Worm (Caenorhabditis elegans) whole organism, mixed stage, embryonic: ENCODE results near the gene K09B3.1.

Source experiments
- M03D4.4 ChIP-seq: sonication (generic microtip); optimal IDR thresholded peaks from 2 replicates; lab custom pipeline; 2017; ENCODE audit warnings: mild to moderate bottlenecking, missing genetic modification characterization, missing compliant biosample characterization
- bed-3 ChIP-seq: fragments of 200-800 bp; sonication (Bioruptor generic); optimal IDR thresholded peaks from 3 replicates; lab custom pipeline; 2018; ENCODE audit warnings: mild to moderate bottlenecking, missing genetic modification characterization, moderate library complexity, missing compliant biosample characterization
- ceh-39 ChIP-seq: fragments of 150-350 bp; optimal IDR thresholded peaks from 2 replicates; lab custom pipeline; 2014; ENCODE audit warnings: missing biosample characterization, missing genetic modification characterization
- ceh-43 ChIP-seq: fragments of 200-800 bp; sonication (Bioruptor generic); optimal IDR thresholded peaks from 2 replicates; lab custom pipeline; 2018; ENCODE audit warnings: mild to moderate bottlenecking, missing genetic modification characterization, moderate library complexity, missing compliant biosample characterization
- ceh-83 ChIP-seq: fragments of 200-800 bp; sonication (Bioruptor generic); optimal IDR thresholded peaks from 2 replicates; lab custom pipeline; 2018; ENCODE audit warnings: mild to moderate bottlenecking, missing genetic modification characterization, missing compliant biosample characterization
- ces-1 ChIP-seq: fragments of 150-350 bp; optimal IDR thresholded peaks from 2 replicates; lab custom pipeline; 2014; ENCODE audit warnings: missing biosample characterization, missing genetic modification reagents, missing genetic modification characterization
- cnd-1 ChIP-seq: fragments of 200-800 bp; sonication (Bioruptor generic); optimal IDR thresholded peaks from 2 replicates; lab custom pipeline; 2018; ENCODE audit warnings: mild to moderate bottlenecking, missing genetic modification characterization, missing compliant biosample characterization
- drap-1 ChIP-seq: fragments of 200-800 bp; sonication (Bioruptor generic); optimal IDR thresholded peaks from 3 replicates; lab custom pipeline; 2018; ENCODE audit warnings: mild to moderate bottlenecking, missing genetic modification characterization, missing compliant biosample characterization
- elt-1 ChIP-seq: sonication (generic microtip); optimal IDR thresholded peaks from 2 replicates; lab custom pipeline; 2017; ENCODE audit warnings: missing genetic modification characterization, mild to moderate bottlenecking, missing compliant biosample characterization, antibody characterized with exemption, moderate library complexity, borderline replicate concordance; ENCODE audit not compliant: insufficient read depth
- elt-3 ChIP-seq: fragments of 150-350 bp; optimal IDR thresholded peaks from 2 replicates; lab custom pipeline; 2014; ENCODE audit warnings: missing biosample characterization, missing genetic modification characterization
- flh-1 ChIP-seq: fragments of 200-800 bp; sonication (Bioruptor generic); optimal IDR thresholded peaks from 2 replicates; lab custom pipeline; 2018; ENCODE audit warnings: mild to moderate bottlenecking, missing genetic modification characterization, moderate library complexity, missing compliant biosample characterization
- ham-2 ChIP-seq: fragments of 200-800 bp; sonication (Bioruptor generic); optimal IDR thresholded peaks from 2 replicates; lab custom pipeline; 2018; ENCODE audit warnings: mild to moderate bottlenecking, missing genetic modification characterization, missing compliant biosample characterization
- hlh-1 ChIP-seq: fragments of 150-350 bp; optimal IDR thresholded peaks from 2 replicates; lab custom pipeline; 2014; ENCODE audit warnings: missing biosample characterization, missing genetic modification reagents, missing genetic modification characterization
- lin-13 ChIP-seq: fragments of 150-350 bp; optimal IDR thresholded peaks from 2 replicates; lab custom pipeline; 2014; ENCODE audit warnings: missing biosample characterization, missing genetic modification characterization
- lin-32 ChIP-seq: fragments of 200-800 bp; sonication (Bioruptor generic); optimal IDR thresholded peaks from 2 replicates; lab custom pipeline; 2018; ENCODE audit warnings: mild to moderate bottlenecking, missing genetic modification characterization, missing compliant biosample characterization
- lsy-2 ChIP-seq: fragments of 150-350 bp; optimal IDR thresholded peaks from 2 replicates; lab custom pipeline; 2014; ENCODE audit warnings: missing biosample characterization, missing genetic modification characterization
- mab-5 ChIP-seq: fragments of 150-350 bp; optimal IDR thresholded peaks from 2 replicates; lab custom pipeline; 2014; ENCODE audit warnings: missing biosample characterization, missing genetic modification characterization
- mls-2 ChIP-seq: sonication (generic microtip); optimal IDR thresholded peaks from 2 replicates; lab custom pipeline; 2016; ENCODE audit warnings: mild to moderate bottlenecking, missing genetic modification characterization, moderate library complexity, missing compliant biosample characterization
- nhr-12 ChIP-seq: fragments of 150-350 bp; optimal IDR thresholded peaks from 2 replicates; lab custom pipeline; 2014; ENCODE audit warnings: missing biosample characterization, missing genetic modification characterization
- nhr-2 ChIP-seq: fragments of 150-350 bp; optimal IDR thresholded peaks from 2 replicates; lab custom pipeline; 2014; ENCODE audit warnings: missing biosample characterization, missing genetic modification characterization
- nhr-237 ChIP-seq: fragments of 150-350 bp; optimal IDR thresholded peaks from 2 replicates; lab custom pipeline; 2014; ENCODE audit warnings: missing biosample characterization, missing genetic modification characterization
- nhr-28 ChIP-seq: fragments of 150-350 bp; optimal IDR thresholded peaks from 2 replicates; lab custom pipeline; 2014; ENCODE audit warnings: missing biosample characterization, missing genetic modification characterization
- nhr-76 ChIP-seq: sonication (generic microtip); optimal IDR thresholded peaks from 2 replicates; lab custom pipeline; 2017; ENCODE audit warnings: missing biosample characterization, missing genetic modification characterization
- pha-4 ChIP-seq: fragments of 150-350 bp; optimal IDR thresholded peaks from 2 replicates; lab custom pipeline; 2018; ENCODE audit warnings: missing biosample characterization, missing genetic modification reagents, missing genetic modification characterization
- sem-2 ChIP-seq: fragments of 200-800 bp; sonication (Bioruptor generic); optimal IDR thresholded peaks from 2 replicates; lab custom pipeline; 2018; ENCODE audit warnings: mild to moderate bottlenecking, missing genetic modification characterization, missing compliant biosample characterization
- sptf-1 ChIP-seq: sonication (generic microtip); optimal IDR thresholded peaks from 2 replicates; lab custom pipeline; 2017; ENCODE audit warnings: mild to moderate bottlenecking, missing genetic modification characterization, moderate library complexity, missing compliant biosample characterization
- tbx-8 ChIP-seq: fragments of 200-800 bp; sonication (Bioruptor generic); optimal IDR thresholded peaks from 2 replicates; lab custom pipeline; 2018; ENCODE audit warnings: mild to moderate bottlenecking, missing genetic modification characterization, moderate library complexity, missing compliant biosample characterization
- unc-39 ChIP-seq: fragments of 150-350 bp; optimal IDR thresholded peaks from 2 replicates; lab custom pipeline; 2014; ENCODE audit warnings: missing biosample characterization, missing genetic modification characterization
- unc-62 ChIP-seq: fragments of 150-350 bp; optimal IDR thresholded peaks from 2 replicates; lab custom pipeline; 2014; ENCODE audit warnings: missing biosample characterization, missing genetic modification reagents, missing genetic modification characterization
- zip-8 ChIP-seq: fragments of 150-350 bp; optimal IDR thresholded peaks from 2 replicates; lab custom pipeline; 2014; ENCODE audit warnings: missing biosample characterization, missing genetic modification characterization
- ztf-11 ChIP-seq: fragments of 150-350 bp; optimal IDR thresholded peaks from 2 replicates; lab custom pipeline; 2014; ENCODE audit warnings: missing biosample characterization, missing genetic modification characterization

K09B3.1 gene

DNA sequence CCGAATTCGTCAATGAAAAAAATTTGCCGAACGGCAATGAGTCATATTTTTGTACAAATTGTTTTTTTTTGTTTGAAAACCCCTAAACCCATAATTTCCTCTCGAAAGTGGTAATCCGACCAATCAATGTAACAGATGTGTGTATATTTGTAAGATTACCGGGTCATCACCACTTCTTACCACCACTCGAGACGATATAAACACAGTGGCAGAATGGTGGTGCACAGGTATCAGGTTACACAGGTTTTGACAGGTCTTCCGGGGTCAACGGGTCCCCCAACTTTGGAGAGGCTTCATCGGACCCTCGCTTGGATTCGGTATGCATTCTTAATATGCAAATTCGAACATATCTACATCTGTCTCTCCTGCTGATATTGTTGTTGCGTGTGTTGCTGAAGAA is 44.1 kb downstream of the K09B3.1 start:
- TF ChIP-seq nhr-237 (tag; lab: Kevin White, UChicago) (no peak), nhr-2 (tag; lab: Kevin White, UChicago) (peak; percentile 50)

DNA sequence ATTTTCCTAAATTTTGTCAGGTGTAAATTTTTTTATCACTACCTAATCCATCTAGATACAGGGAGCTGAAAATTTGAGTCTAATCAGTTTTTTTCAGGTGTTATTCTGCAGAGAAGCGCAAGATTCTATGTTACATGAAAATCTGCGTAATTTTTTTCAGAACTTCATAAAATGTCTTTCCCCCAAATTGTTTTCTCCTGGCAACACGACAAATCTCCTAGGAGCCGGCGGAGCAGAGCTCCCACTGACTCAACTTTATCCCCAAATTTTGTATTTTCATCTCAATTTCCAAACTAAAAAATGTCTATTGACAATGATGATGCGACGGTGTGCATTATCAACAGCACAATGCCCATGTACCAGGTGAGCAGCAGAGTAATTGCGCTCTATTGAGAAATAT is 44.9 kb downstream of the K09B3.1 start, which contains the start of gene F28F9.2:
Gene F28F9.2 (plus strand): TSS at position 301 of the 400 bp plus-strand sequence.
- TF ChIP-seq ceh-43 (GFP tag; lab: Kevin White, UChicago) (no peak), drap-1 (no peak), unc-62 (GFP tag; lab: Kevin White, UChicago) (no peak), nhr-76 (tag; lab: Kevin White, UChicago) (no peak), hlh-1 (tag; lab: Kevin White, UChicago) (no peak), lin-32 (no peak), mls-2 (tag; lab: Kevin White, UChicago) (no peak), lsy-2 (tag; lab: Kevin White, UChicago) (no peak), ceh-83 (GFP tag; lab: Kevin White, UChicago) (no peak), ceh-39 (no peak), sptf-1 (no peak), flh-1 (GFP tag; lab: Kevin White, UChicago) (no peak), unc-39 (tag; lab: Kevin White, UChicago) (no peak), zip-8 (tag; lab: Kevin White, UChicago) (no peak), nhr-28 (tag; lab: Kevin White, UChicago) (no peak), mab-5 (tag; lab: Kevin White, UChicago) (no peak), nhr-12 (no peak), elt-1 (no peak), ham-2 (GFP tag; lab: Kevin White, UChicago) (no peak), tbx-8 (no peak)

ce11 chrIV:3840480-3840879 is 45.9 kb downstream of the K09B3.1 start:
- no peak for TF ChIP-seq nhr-237 (tag; lab: Kevin White, UChicago)
- no peak for TF ChIP-seq sem-2
- no peak for TF ChIP-seq bed-3 (GFP tag; lab: Kevin White, UChicago)
- TF ChIP-seq ces-1 (GFP tag; lab: Kevin White, UChicago): peak; percentile 90
- TF ChIP-seq lin-13 (tag; lab: Kevin White, UChicago): no peak
- no peak for TF ChIP-seq mls-2 (tag; lab: Kevin White, UChicago)
- TF ChIP-seq nhr-2 (tag; lab: Kevin White, UChicago): peak; percentile 22

ce11 chrIV:3841607-3842006 is 47.1 kb downstream of the K09B3.1 start:
- TF ChIP-seq nhr-237 (tag; lab: Kevin White, UChicago) (no peak), nhr-2 (tag; lab: Kevin White, UChicago) (peak; percentile 54), M03D4.4 (tag; lab: Kevin White, UChicago) (no peak), cnd-1 (no peak), tbx-8 (no peak), nhr-28 (tag; lab: Kevin White, UChicago) (no peak), ces-1 (GFP tag; lab: Kevin White, UChicago) (peak; percentile 59), sptf-1 (no peak), flh-1 (GFP tag; lab: Kevin White, UChicago) (no peak), mab-5 (tag; lab: Kevin White, UChicago) (no peak), elt-1 (no peak), hlh-1 (tag; lab: Kevin White, UChicago) (no peak)

- peak; percentile 7 for TF ChIP-seq unc-62 (GFP tag; lab: Kevin White, UChicago)
- no peak for TF ChIP-seq pha-4 (tag; lab: Kevin White, UChicago)
- TF ChIP-seq bed-3 (GFP tag; lab: Kevin White, UChicago): no peak
- peak; percentile 96 for TF ChIP-seq nhr-2 (tag; lab: Kevin White, UChicago)
- TF ChIP-seq cnd-1: peak; percentile 92
- peak; percentile 13 for TF ChIP-seq ztf-11 (tag; lab: Kevin White, UChicago)
- TF ChIP-seq, all 35 proteins: peak for 4
Measured at ce11 chrIV:3843019-3843527, 48.5 kb downstream of the K09B3.1 start.

ce11 chrIV:3844004-3844403 is 49.5 kb downstream of the K09B3.1 start:
- TF ChIP-seq nhr-12: no peak
- TF ChIP-seq cnd-1: peak; percentile 47
- TF ChIP-seq lin-32: peak; percentile 22
- no peak for TF ChIP-seq ceh-83 (GFP tag; lab: Kevin White, UChicago)
- no peak for TF ChIP-seq elt-3 (tag; lab: Kevin White, UChicago)
- TF ChIP-seq tbx-8: no peak
- TF ChIP-seq ztf-11 (tag; lab: Kevin White, UChicago): no peak
- TF ChIP-seq, all 35 proteins: peak for 2
